Worm (Caenorhabditis elegans) whole organism, early embryonic: Measurements from ENCODE around the gene F37A4.1.

Experiments
- B0310.2 ChIP-seq: sonication (generic microtip); optimal IDR thresholded peaks from 2 replicates; lab custom pipeline; 2016; ENCODE audit warnings: mild to moderate bottlenecking, missing genetic modification characterization, missing compliant biosample characterization
- F13C5.2 ChIP-seq: sonication (generic microtip); optimal IDR thresholded peaks from 2 replicates; lab custom pipeline; 2017; ENCODE audit warnings: mild to moderate bottlenecking, missing genetic modification characterization, inconsistent platforms, missing compliant biosample characterization
- ama-1 ChIP-seq: fragments of 150-350 bp; optimal IDR thresholded peaks from 2 replicates; lab custom pipeline; 2014
- ets-7 ChIP-seq: sonication (generic microtip); optimal IDR thresholded peaks from 2 replicates; lab custom pipeline; 2016; ENCODE audit warnings: missing genotype, missing genetic modification characterization, missing compliant biosample characterization
- hmg-4 ChIP-seq: fragments of 200-800 bp; sonication (Bioruptor generic); optimal IDR thresholded peaks from 2 replicates; lab custom pipeline; 2018; ENCODE audit warnings: mild to moderate bottlenecking, missing genetic modification characterization, missing compliant biosample characterization
- hnd-1 ChIP-seq: sonication (generic microtip); optimal IDR thresholded peaks from 2 replicates; lab custom pipeline; 2016; ENCODE audit warnings: missing genetic modification characterization, missing compliant biosample characterization
- pes-1 ChIP-seq: fragments of 200-800 bp; sonication (Bioruptor generic); IDR thresholded peaks from 2 replicates; pipeline ENCODE4 v1.3.6; 2022; ENCODE audit warnings: missing genetic modification reagents, missing genetic modification characterization, missing compliant biosample characterization
- scrt-1 ChIP-seq: fragments of 200-800 bp; sonication (Bioruptor generic); IDR thresholded peaks from 2 replicates; pipeline ENCODE4 v1.3.6; 2022; ENCODE audit warnings: missing genetic modification characterization, missing compliant biosample characterization
- sea-1 ChIP-seq: fragments of 200-800 bp; sonication (Bioruptor generic); conservative IDR thresholded peaks from 2 replicates; pipeline ENCODE4 v1.3.6; 2022; ENCODE audit warnings: missing genetic modification characterization, missing compliant biosample characterization
- tbx-37 ChIP-seq: fragments of 200-800 bp; sonication (Bioruptor generic); conservative IDR thresholded peaks from 2 replicates; pipeline ENCODE4 v1.3.6; 2022; ENCODE audit warnings: missing genetic modification reagents, missing genetic modification characterization, missing compliant biosample characterization
- tra-4 ChIP-seq: sonication (generic microtip); optimal IDR thresholded peaks from 2 replicates; lab custom pipeline; 2017; ENCODE audit warnings: missing genetic modification characterization, missing compliant biosample characterization

DNA sequence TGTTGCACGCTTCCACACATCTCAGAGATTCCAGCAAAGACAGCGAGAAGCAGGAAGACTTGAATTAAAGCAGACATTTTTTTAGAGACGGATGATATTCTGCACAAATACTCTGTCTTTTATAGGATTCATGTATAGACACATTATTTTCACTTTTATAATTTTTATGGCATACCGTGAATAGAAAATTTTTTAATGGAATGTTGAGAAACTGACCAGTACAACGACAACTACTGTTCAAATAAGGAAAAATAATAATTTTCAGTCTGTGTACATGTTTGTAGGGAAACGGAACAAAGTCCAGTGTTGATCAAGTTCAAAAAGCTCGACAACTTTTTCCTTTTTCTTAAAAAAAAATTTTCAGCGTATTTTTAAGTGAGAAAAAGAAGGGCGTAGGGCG lies 13.4 kb downstream of the F37A4.1 start, which contains the start of gene Y102E9.6:
- TF ChIP-seq tra-4 (no peak), scrt-1 (GFP tag; lab: Robert Waterston, UW) (no peak), tbx-37 (GFP tag; lab: Robert Waterston, UW) (no peak), pes-1 (GFP tag; lab: Robert Waterston, UW) (no peak), ama-1 (lab: Kevin White, UChicago) (no peak), ets-7 (tag; lab: Kevin White, UChicago) (no peak), F13C5.2 (tag; lab: Kevin White, UChicago) (no peak), B0310.2 (no peak), sea-1 (GFP tag; lab: Robert Waterston, UW) (no peak), hnd-1 (tag; lab: Kevin White, UChicago) (no peak), hmg-4 (GFP tag; lab: Kevin White, UChicago) (no peak)
